Worm (Caenorhabditis elegans) whole organism, L4 larva: ENCODE results near the gene sdz-26.

Experiments used
- F37D6.2 ChIP-seq: sonication (generic microtip); optimal IDR thresholded peaks from 2 replicates; lab custom pipeline; 2016; ENCODE audit warnings: mild to moderate bottlenecking, missing genetic modification characterization, missing compliant biosample characterization
- F44E2.7 ChIP-seq: fragments of 200-800 bp; sonication (Bioruptor generic); IDR thresholded peaks from 2 replicates; pipeline ENCODE4 v2.1.2; 2022; ENCODE audit warnings: missing genetic modification characterization, missing compliant biosample characterization
- F49E8.2 ChIP-seq: sonication (generic microtip); optimal IDR thresholded peaks from 2 replicates; lab custom pipeline; 2016; ENCODE audit warnings: missing compliant biosample characterization, mild to moderate bottlenecking, missing genetic modification characterization, borderline replicate concordance
- R02D3.7 ChIP-seq: fragments of 150-350 bp; sonication (generic microtip); optimal IDR thresholded peaks from 3 replicates; lab custom pipeline; 2014; ENCODE audit warnings: missing biosample characterization, missing genetic modification characterization
- T20F7.1 ChIP-seq: fragments of 200-800 bp; sonication (Bioruptor generic); optimal IDR thresholded peaks from 2 replicates; lab custom pipeline; 2018; ENCODE audit warnings: mild to moderate bottlenecking, missing genetic modification characterization, missing compliant biosample characterization
- T26A8.4 ChIP-seq: fragments of 200-800 bp; sonication (Bioruptor generic); IDR thresholded peaks from 2 replicates; pipeline ENCODE4 v1.3.6; 2022; ENCODE audit warnings: missing genetic modification characterization, missing compliant biosample characterization
- Y75B8A.6 ChIP-seq: fragments of 200-800 bp; sonication (Bioruptor generic); IDR thresholded peaks from 2 replicates; pipeline ENCODE4 v1.3.6; 2022; ENCODE audit warnings: missing genetic modification reagents, missing genetic modification characterization, missing compliant biosample characterization
- ZK337.2 ChIP-seq: fragments of 200-800 bp; sonication (Bioruptor generic); IDR thresholded peaks from 2 replicates; pipeline ENCODE4 v1.3.6; 2022; ENCODE audit warnings: missing genetic modification reagents, missing genetic modification characterization, missing compliant biosample characterization
- ZK546.5 ChIP-seq, 2 experiments: sonication (generic microtip); optimal IDR thresholded peaks; 2 replicates each; lab custom pipeline; 2017; ENCODE audit warnings: missing biosample characterization in 2 of 2, missing genetic modification characterization in 2 of 2
- ceh-20 ChIP-seq: fragments of 200-800 bp; sonication (Bioruptor generic); IDR thresholded peaks from 2 replicates; pipeline ENCODE4 v1.3.6; 2022; ENCODE audit warnings: missing genetic modification reagents, missing genetic modification characterization, missing compliant biosample characterization
- ceh-28 ChIP-seq: fragments of 150-350 bp; optimal IDR thresholded peaks from 2 replicates; lab custom pipeline; 2014; ENCODE audit warnings: missing biosample characterization, missing genetic modification reagents, missing genetic modification characterization
- ceh-32 ChIP-seq: sonication (generic microtip); optimal IDR thresholded peaks from 2 replicates; lab custom pipeline; 2016; ENCODE audit warnings: mild to moderate bottlenecking, missing genetic modification characterization, missing compliant biosample characterization; ENCODE audit not compliant: poor library complexity
- ceh-82 ChIP-seq: sonication (generic microtip); optimal IDR thresholded peaks from 2 replicates; lab custom pipeline; 2017; ENCODE audit warnings: missing biosample characterization, missing genetic modification characterization
- cey-2 ChIP-seq: sonication (generic microtip); optimal IDR thresholded peaks from 3 replicates; lab custom pipeline; 2017; ENCODE audit warnings: missing genetic modification characterization, mild to moderate bottlenecking, missing compliant biosample characterization, antibody characterized with exemption, borderline replicate concordance; ENCODE audit not compliant: insufficient read depth
- ctbp-1 ChIP-seq: fragments of 200-800 bp; sonication (Bioruptor generic); IDR thresholded peaks from 2 replicates; pipeline ENCODE4 v1.3.6; 2022; ENCODE audit warnings: missing genetic modification reagents, missing genetic modification characterization, missing compliant biosample characterization
- daf-12 ChIP-seq: fragments of 150-350 bp; optimal IDR thresholded peaks from 2 replicates; lab custom pipeline; 2014; ENCODE audit warnings: missing biosample characterization, missing genetic modification reagents, missing genetic modification characterization
- daf-16 ChIP-seq, 3 experiments: sonication (generic microtip); optimal IDR thresholded peaks; 2 replicates each; lab custom pipeline; 2016 to 2017; ENCODE audit warnings: missing genetic modification characterization in 3 of 3, missing genetic modification reagents in 3 of 3, mild to moderate bottlenecking in 2 of 3, missing compliant biosample characterization in 2 of 3, missing biosample characterization in 1 of 3, moderate library complexity in 1 of 3
- dmd-6 ChIP-seq: fragments of 200-800 bp; sonication (Bioruptor generic); IDR thresholded peaks from 2 replicates; pipeline ENCODE4 v1.3.6; 2022; ENCODE audit warnings: missing genetic modification reagents, missing genetic modification characterization, missing compliant biosample characterization
- fkh-10 ChIP-seq: fragments of 150-350 bp; optimal IDR thresholded peaks from 2 replicates; lab custom pipeline; 2014; ENCODE audit warnings: missing biosample characterization, missing genetic modification reagents, missing genetic modification characterization
- hif-1 ChIP-seq, 2 experiments: sonication (generic microtip); optimal IDR thresholded peaks; 2 replicates each; lab custom pipeline; 2016 to 2017; ENCODE audit warnings: missing compliant biosample characterization in 2 of 2, missing genetic modification characterization in 2 of 2, missing genetic modification reagents in 2 of 2, missing genotype in 2 of 2, mild to moderate bottlenecking in 1 of 2
- hlh-11 ChIP-seq: fragments of 200-800 bp; sonication (Bioruptor generic); optimal IDR thresholded peaks from 2 replicates; lab custom pipeline; 2018; ENCODE audit warnings: mild to moderate bottlenecking, missing genetic modification characterization, missing compliant biosample characterization
- hlh-30 ChIP-seq: sonication (generic microtip); optimal IDR thresholded peaks from 2 replicates; lab custom pipeline; 2017; ENCODE audit warnings: antibody characterized with exemption, mild to moderate bottlenecking, missing genetic modification characterization, missing compliant biosample characterization; ENCODE audit not compliant: insufficient read depth
- jun-1 ChIP-seq: fragments of 150-350 bp; optimal IDR thresholded peaks from 2 replicates; lab custom pipeline; 2014; ENCODE audit warnings: missing biosample characterization, missing genetic modification reagents, missing genetic modification characterization
- lim-7 ChIP-seq: fragments of 200-800 bp; sonication (Bioruptor generic); IDR thresholded peaks from 2 replicates; pipeline ENCODE4 v1.3.6; 2022; ENCODE audit warnings: missing genetic modification characterization, missing compliant biosample characterization
- lin-13 ChIP-seq: fragments of 150-350 bp; optimal IDR thresholded peaks from 2 replicates; lab custom pipeline; 2014; ENCODE audit warnings: missing biosample characterization, missing genetic modification reagents, missing genetic modification characterization
- lin-38 ChIP-seq: fragments of 200-800 bp; sonication (Bioruptor generic); IDR thresholded peaks from 2 replicates; pipeline ENCODE4 v1.3.6; 2022; ENCODE audit warnings: missing genetic modification reagents, missing genetic modification characterization, missing compliant biosample characterization
- lsy-2 ChIP-seq, 2 experiments: fragments of 150-350 bp in 1 of 2; sonication (generic microtip) in 1 of 2; optimal IDR thresholded peaks; 2 replicates each; lab custom pipeline; 2014 to 2017; ENCODE audit warnings: missing biosample characterization in 2 of 2, missing genetic modification characterization in 2 of 2
- madf-9 ChIP-seq: fragments of 200-800 bp; sonication (Bioruptor generic); conservative IDR thresholded peaks from 2 replicates; pipeline ENCODE4 v1.3.6; 2022; ENCODE audit warnings: missing genetic modification reagents, missing genetic modification characterization, missing compliant biosample characterization
- mdl-1 ChIP-seq, 2 experiments: fragments of 150-350 bp in 1 of 2; sonication (generic microtip) in 1 of 2; optimal IDR thresholded peaks; 2 replicates each; lab custom pipeline; 2014 to 2017; ENCODE audit warnings: missing biosample characterization in 2 of 2, missing genetic modification characterization in 2 of 2
- mep-1 ChIP-seq: fragments of 150-350 bp; sonication (generic microtip); optimal IDR thresholded peaks from 3 replicates; lab custom pipeline; 2014; ENCODE audit warnings: missing biosample characterization, missing genetic modification characterization
- mes-2 ChIP-seq: sonication (generic microtip); optimal IDR thresholded peaks from 2 replicates; lab custom pipeline; 2016; ENCODE audit warnings: missing genotype, mild to moderate bottlenecking, missing genetic modification characterization, missing compliant biosample characterization; ENCODE audit not compliant: poor library complexity, severe bottlenecking
- mxl-2 ChIP-seq: fragments of 200-800 bp; sonication (Bioruptor generic); conservative IDR thresholded peaks from 2 replicates; pipeline ENCODE4 v1.3.6; 2022; ENCODE audit warnings: missing genetic modification reagents, missing genetic modification characterization, missing compliant biosample characterization
- mxl-3 ChIP-seq: fragments of 200-800 bp; sonication (Bioruptor generic); optimal IDR thresholded peaks from 2 replicates; lab custom pipeline; 2018; ENCODE audit warnings: mild to moderate bottlenecking, missing genetic modification characterization, missing compliant biosample characterization
- nhr-10 ChIP-seq: fragments of 150-350 bp; optimal IDR thresholded peaks from 2 replicates; lab custom pipeline; 2014; ENCODE audit warnings: missing biosample characterization, missing genetic modification characterization
- nhr-102 ChIP-seq: sonication (generic microtip); optimal IDR thresholded peaks from 2 replicates; lab custom pipeline; 2016; ENCODE audit warnings: mild to moderate bottlenecking, missing genetic modification characterization, moderate library complexity, missing compliant biosample characterization
- nhr-11 ChIP-seq: fragments of 150-350 bp; optimal IDR thresholded peaks from 2 replicates; lab custom pipeline; 2014; ENCODE audit warnings: missing biosample characterization, missing genetic modification characterization
- nhr-111 ChIP-seq: fragments of 200-800 bp; sonication (Bioruptor generic); optimal IDR thresholded peaks from 2 replicates; lab custom pipeline; 2018; ENCODE audit warnings: mild to moderate bottlenecking, missing genetic modification characterization, missing compliant biosample characterization
- nhr-25 ChIP-seq: sonication (generic microtip); optimal IDR thresholded peaks from 2 replicates; lab custom pipeline; 2017; ENCODE audit warnings: missing genetic modification characterization, mild to moderate bottlenecking, missing compliant biosample characterization, antibody characterized with exemption, moderate library complexity, borderline replicate concordance; ENCODE audit not compliant: insufficient read depth
- nhr-28 ChIP-seq: fragments of 150-350 bp; optimal IDR thresholded peaks from 2 replicates; lab custom pipeline; 2014; ENCODE audit warnings: missing biosample characterization, missing genetic modification characterization
- nhr-76 ChIP-seq: fragments of 150-350 bp; optimal IDR thresholded peaks from 2 replicates; lab custom pipeline; 2014; ENCODE audit warnings: missing biosample characterization, missing genetic modification characterization
- pha-4 ChIP-seq, 2 experiments: fragments of 150-350 bp in 1 of 2; fragments of 200-800 bp in 1 of 2; sonication (Bioruptor generic) in 1 of 2; IDR thresholded peaks in 1 of 2; optimal IDR thresholded peaks in 1 of 2; 2 replicates each; pipeline versions ENCODE4 v1.3.6 to Lab custom; 2014 to 2022; ENCODE audit warnings: missing genetic modification characterization in 2 of 2, missing genetic modification reagents in 2 of 2, missing biosample characterization in 1 of 2, missing compliant biosample characterization in 1 of 2
- rbr-2 ChIP-seq: sonication (generic microtip); optimal IDR thresholded peaks from 2 replicates; lab custom pipeline; 2016; ENCODE audit warnings: missing genotype, missing genetic modification characterization, missing compliant biosample characterization
- set-16 ChIP-seq: fragments of 200-800 bp; sonication (Bioruptor generic); IDR thresholded peaks from 2 replicates; pipeline ENCODE4 v1.3.6; 2022; ENCODE audit warnings: missing genetic modification reagents, missing genetic modification characterization, missing compliant biosample characterization
- snpc-1.2 ChIP-seq: fragments of 200-800 bp; sonication (Bioruptor generic); IDR thresholded peaks from 2 replicates; pipeline ENCODE4 v1.3.6; 2022; ENCODE audit warnings: missing genetic modification reagents, missing genetic modification characterization, missing compliant biosample characterization
- spr-1 ChIP-seq: sonication (generic microtip); optimal IDR thresholded peaks from 2 replicates; lab custom pipeline; 2016; ENCODE audit warnings: mild to moderate bottlenecking, missing genetic modification characterization, missing compliant biosample characterization
- vab-7 ChIP-seq: fragments of 200-800 bp; sonication (Bioruptor generic); IDR thresholded peaks from 2 replicates; pipeline ENCODE4 v1.3.6; 2022; ENCODE audit warnings: missing genetic modification reagents, missing genetic modification characterization, missing compliant biosample characterization
- zip-11 ChIP-seq: fragments of 200-800 bp; sonication (Bioruptor generic); IDR thresholded peaks from 2 replicates; pipeline ENCODE4 v1.3.6; 2022; ENCODE audit warnings: missing genetic modification characterization, missing compliant biosample characterization
- zip-2 ChIP-seq: fragments of 150-350 bp; optimal IDR thresholded peaks from 2 replicates; lab custom pipeline; 2014; ENCODE audit warnings: missing biosample characterization, missing genetic modification characterization

The sdz-26 gene

DNA sequence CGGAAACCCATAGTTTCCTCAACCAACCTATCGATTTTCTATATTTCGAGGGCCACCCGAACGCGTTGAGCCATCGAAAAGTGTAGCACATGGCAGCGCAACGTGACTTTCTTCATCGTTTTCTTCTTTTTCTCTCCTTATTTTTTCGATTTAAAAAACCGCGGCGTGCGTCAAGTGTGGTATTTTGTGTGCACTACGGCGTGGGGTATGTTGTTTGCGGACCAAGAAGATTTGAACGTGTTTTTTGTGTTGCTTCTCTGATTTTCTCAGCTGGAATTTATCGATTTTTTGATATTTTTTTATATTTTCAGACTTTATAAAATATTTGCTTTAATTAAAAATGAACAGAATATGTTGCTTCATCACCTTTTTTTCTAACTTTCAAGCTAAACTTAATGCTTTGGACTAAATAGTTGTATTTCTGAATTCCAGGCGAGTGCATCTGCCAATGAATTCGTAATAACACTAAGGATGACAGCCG, 23.6 kb upstream of the sdz-26 start, which contains the start of the genes agl-1 and pfs-2:
agl-1 (minus strand) TSS at position 178 of the 481 bp plus-strand sequence.
pfs-2 (plus strand) TSS at position 431 of the 481 bp plus-strand sequence.
- TF ChIP-seq lin-38 (GFP tag; lab: Robert Waterston, UW) = peak; percentile 77
- TF ChIP-seq daf-12 (tag; lab: Kevin White, UChicago) = no peak
- TF ChIP-seq lin-13 (GFP tag; lab: Kevin White, UChicago) = peak; percentile 12
- no peak for TF ChIP-seq jun-1
- peak; percentile 10 to 85 for TF ChIP-seq mdl-1 (tag; optimal IDR thresholded peaks at IDR 0.05; lab: Kevin White, UChicago)
- TF ChIP-seq snpc-1.2 (GFP tag; lab: Robert Waterston, UW) = no peak
- TF ChIP-seq rbr-2 (tag; lab: Kevin White, UChicago) = peak; percentile 68
- TF ChIP-seq lsy-2 (tag; optimal IDR thresholded peaks at IDR 0.05; lab: Kevin White, UChicago) = peak; percentile 27 to 93
- TF ChIP-seq nhr-28 (tag; lab: Kevin White, UChicago) = peak; percentile 44
- TF ChIP-seq daf-16 (GFP tag; optimal IDR thresholded peaks at IDR 0.05; lab: Kevin White, UChicago) = no peak
- TF ChIP-seq daf-16 (tag; optimal IDR thresholded peaks at IDR 0.05; lab: Kevin White, UChicago) = peak; percentile 16
- no peak for TF ChIP-seq vab-7 (GFP tag; lab: Robert Waterston, UW)
- TF ChIP-seq cey-2 (tag; lab: Kevin White, UChicago) = no peak
- TF ChIP-seq ceh-28 (tag; lab: Kevin White, UChicago) = peak; percentile 59
- peak; percentile 35 for TF ChIP-seq fkh-10 (GFP tag; lab: Kevin White, UChicago)
- TF ChIP-seq ZK546.5 (tag; optimal IDR thresholded peaks at IDR 0.05; lab: Kevin White, UChicago) = peak in 1 of 2 experiments; percentile 58
- TF ChIP-seq ctbp-1 = no peak
- TF ChIP-seq mep-1 (tag; lab: Kevin White, UChicago) = peak; percentile 85
- 0 out of 2 replicates have a peak, but pooled peaks have one; percentile 30 for TF ChIP-seq ceh-20 (GFP tag; lab: Robert Waterston, UW)
- TF ChIP-seq nhr-10 (tag; lab: Kevin White, UChicago) = no peak
- peak; percentile 57 for TF ChIP-seq hlh-11 (tag; lab: Kevin White, UChicago)
- TF ChIP-seq zip-11 (GFP tag; lab: Robert Waterston, UW) = no peak
- no peak for TF ChIP-seq F44E2.7 (GFP tag; lab: Robert Waterston, UW)
- peak; percentile 78 for TF ChIP-seq mxl-3 (GFP tag; lab: Kevin White, UChicago)
- TF ChIP-seq nhr-11 (tag; lab: Kevin White, UChicago) = peak; percentile 47
- no peak for TF ChIP-seq ZK337.2 (GFP tag; lab: Robert Waterston, UW)
- TF ChIP-seq zip-2 (tag; lab: Kevin White, UChicago) = no peak
- TF ChIP-seq Y75B8A.6 (GFP tag; lab: Robert Waterston, UW) = no peak
- peak; percentile 9 for TF ChIP-seq F37D6.2 (tag; lab: Kevin White, UChicago)
- TF ChIP-seq hlh-30 (tag; lab: Kevin White, UChicago) = peak; percentile 95
- TF ChIP-seq nhr-76 (tag; lab: Kevin White, UChicago) = no peak
- TF ChIP-seq T26A8.4 = 0 out of 2 replicates have a peak, but pooled peaks have one; percentile 24
- no peak for TF ChIP-seq F49E8.2 (tag; lab: Kevin White, UChicago)
- TF ChIP-seq R02D3.7 (tag; lab: Kevin White, UChicago) = no peak
- peak; percentile 78 for TF ChIP-seq mes-2 (tag; lab: Kevin White, UChicago)
- TF ChIP-seq dmd-6 (GFP tag; lab: Robert Waterston, UW) = 0 out of 2 replicates have a peak, but pooled peaks have one; percentile 15
- TF ChIP-seq madf-9 (GFP tag; lab: Robert Waterston, UW) = no peak
- no peak for TF ChIP-seq pha-4 (GFP tag; IDR thresholded peaks at IDR 0.05; lab: Robert Waterston, UW)
- peak; percentile 65 for TF ChIP-seq pha-4 (tag; optimal IDR thresholded peaks at IDR 0.05; lab: Kevin White, UChicago)
- TF ChIP-seq spr-1 = peak; percentile 50
- TF ChIP-seq hif-1 (tag; optimal IDR thresholded peaks at IDR 0.05; lab: Kevin White, UChicago) = peak in 1 of 2 experiments; percentile 96
- peak; percentile 16 for TF ChIP-seq nhr-102 (tag; lab: Kevin White, UChicago)
- TF ChIP-seq lim-7 (GFP tag; lab: Robert Waterston, UW) = peak; percentile 19; the same call in 1 of the 2 replicates
- no peak for TF ChIP-seq nhr-25
- TF ChIP-seq ceh-32 (tag; lab: Kevin White, UChicago) = no peak
- TF ChIP-seq T20F7.1 = no peak
- no peak for TF ChIP-seq mxl-2
- no peak for TF ChIP-seq ceh-82 (tag; lab: Kevin White, UChicago)
- no peak for TF ChIP-seq nhr-111 (GFP tag; lab: Kevin White, UChicago)
- no peak for TF ChIP-seq set-16
